Worm (Caenorhabditis elegans): Measurements from ENCODE around the gene unc-27.

unc-27 gene

DNA sequence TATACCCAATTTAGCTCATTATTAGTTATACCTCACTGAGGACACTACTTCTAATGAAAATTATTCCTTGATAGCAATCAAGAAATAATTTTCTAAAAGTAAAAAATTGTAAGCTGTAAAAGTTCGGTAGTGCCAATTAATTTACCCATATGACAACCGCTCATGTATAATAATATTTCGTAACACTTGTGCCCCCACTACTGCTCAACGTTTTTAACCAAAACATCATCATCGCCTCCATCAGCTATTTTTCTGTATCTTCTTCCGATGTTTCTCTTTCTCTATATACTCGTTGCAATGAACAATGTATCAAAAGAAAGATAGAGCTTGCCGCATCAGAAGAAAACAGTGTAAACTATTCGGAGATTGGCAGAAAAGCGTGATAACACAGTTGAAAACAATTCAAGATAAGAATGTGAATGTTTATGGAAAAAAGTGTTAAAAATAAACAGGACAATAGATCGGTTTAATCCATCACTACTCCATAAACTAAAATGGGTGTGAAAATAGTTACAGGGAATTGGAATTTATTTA is 1.5 kb upstream of the unc-27 start:
- TF ChIP-seq unc-120 (tag; optimal IDR thresholded peaks at IDR 0.05; ENCODE audit: poor library complexity, severe bottlenecking) = peak; percentile 27
- no peak for TF ChIP-seq mls-2 (tag; optimal IDR thresholded peaks at IDR 0.05)
- no peak for TF ChIP-seq nhr-2 (tag; optimal IDR thresholded peaks at IDR 0.05)
- no peak for TF ChIP-seq ceh-39 (tag; optimal IDR thresholded peaks at IDR 0.05)
- no peak for TF ChIP-seq bed-3 (GFP tag; optimal IDR thresholded peaks at IDR 0.05)
- no peak for TF ChIP-seq unc-39 (tag; optimal IDR thresholded peaks at IDR 0.05)
- no peak for TF ChIP-seq unc-62 (GFP tag; optimal IDR thresholded peaks at IDR 0.05)
- peak; percentile 35 for TF ChIP-seq hlh-1 (tag; optimal IDR thresholded peaks at IDR 0.05)

DNA sequence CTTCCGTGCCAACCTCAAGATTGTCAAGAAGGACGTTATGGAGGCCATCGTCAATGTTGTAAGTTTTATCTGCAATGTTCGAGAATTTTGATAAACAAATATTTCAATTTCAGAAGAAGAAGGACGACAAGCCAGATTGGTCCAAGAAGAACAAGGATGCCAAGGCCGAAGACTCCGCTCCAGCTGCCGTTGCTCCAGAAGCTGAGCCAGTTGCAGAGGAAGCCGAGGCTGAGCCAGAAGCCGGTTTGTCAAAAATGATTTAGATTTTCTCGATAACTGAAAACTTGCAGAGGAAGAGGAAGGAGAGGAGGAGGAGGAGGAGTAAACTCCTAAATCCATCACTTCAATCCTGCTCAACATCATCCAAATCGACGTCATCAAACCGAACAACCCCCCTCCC is 837 bp downstream of the unc-27 start:
- TF ChIP-seq mab-5 (tag; optimal IDR thresholded peaks at IDR 0.05) (no peak), drap-1 (GFP tag; optimal IDR thresholded peaks at IDR 0.05) (no peak), pha-4 (tag; optimal IDR thresholded peaks at IDR 0.05) (no peak), mep-1 (tag; optimal IDR thresholded peaks at IDR 0.05) (no peak), elt-1 (tag; optimal IDR thresholded peaks at IDR 0.05; ENCODE audit: borderline replicate concordance, insufficient read depth) (no peak), unc-62 (GFP tag; optimal IDR thresholded peaks at IDR 0.05) (no peak), ztf-11 (tag; optimal IDR thresholded peaks at IDR 0.05) (no peak), unc-39 (tag; optimal IDR thresholded peaks at IDR 0.05) (no peak), lsy-2 (tag; optimal IDR thresholded peaks at IDR 0.05) (no peak), hlh-1 (tag; optimal IDR thresholded peaks at IDR 0.05) (no peak), snpc-4 (tag; optimal IDR thresholded peaks at IDR 0.05) (no peak)

DNA sequence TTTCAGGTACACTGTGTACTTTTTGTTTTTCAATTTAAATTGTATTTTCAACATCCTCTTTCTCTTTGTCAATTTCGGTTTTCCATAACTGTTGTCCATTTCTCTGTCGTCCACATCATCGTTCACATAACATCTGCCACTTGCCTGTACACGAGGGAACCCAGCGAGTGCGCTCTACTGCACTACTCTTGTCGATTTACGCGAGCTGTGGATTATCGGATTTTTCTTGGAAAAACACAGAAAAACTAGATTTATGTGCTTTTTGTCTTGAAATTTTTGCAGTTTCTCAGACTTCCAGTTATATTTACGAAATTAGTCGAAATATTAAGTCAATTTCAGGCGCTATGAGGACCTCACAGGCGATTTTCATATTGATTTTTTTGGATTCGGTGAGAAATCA is 2.6 kb downstream of the unc-27 start, which contains the start of gene chup-1:
chup-1 (plus strand) TSS at position 340 of the 400 bp plus-strand sequence.
- peak; percentile 20 for TF ChIP-seq lin-13 (tag; optimal IDR thresholded peaks at IDR 0.05)
- TF ChIP-seq hlh-1 (tag; optimal IDR thresholded peaks at IDR 0.05) = peak; percentile 38
- no peak for TF ChIP-seq unc-39 (tag; optimal IDR thresholded peaks at IDR 0.05)
- TF ChIP-seq sptf-1 (tag; optimal IDR thresholded peaks at IDR 0.05) = no peak
- peak; percentile 56 for TF ChIP-seq lin-32 (GFP tag; optimal IDR thresholded peaks at IDR 0.05)
- peak; percentile 68 for TF ChIP-seq mep-1 (tag; optimal IDR thresholded peaks at IDR 0.05)
- peak; percentile 58 for TF ChIP-seq ceh-39 (tag; optimal IDR thresholded peaks at IDR 0.05)

DNA sequence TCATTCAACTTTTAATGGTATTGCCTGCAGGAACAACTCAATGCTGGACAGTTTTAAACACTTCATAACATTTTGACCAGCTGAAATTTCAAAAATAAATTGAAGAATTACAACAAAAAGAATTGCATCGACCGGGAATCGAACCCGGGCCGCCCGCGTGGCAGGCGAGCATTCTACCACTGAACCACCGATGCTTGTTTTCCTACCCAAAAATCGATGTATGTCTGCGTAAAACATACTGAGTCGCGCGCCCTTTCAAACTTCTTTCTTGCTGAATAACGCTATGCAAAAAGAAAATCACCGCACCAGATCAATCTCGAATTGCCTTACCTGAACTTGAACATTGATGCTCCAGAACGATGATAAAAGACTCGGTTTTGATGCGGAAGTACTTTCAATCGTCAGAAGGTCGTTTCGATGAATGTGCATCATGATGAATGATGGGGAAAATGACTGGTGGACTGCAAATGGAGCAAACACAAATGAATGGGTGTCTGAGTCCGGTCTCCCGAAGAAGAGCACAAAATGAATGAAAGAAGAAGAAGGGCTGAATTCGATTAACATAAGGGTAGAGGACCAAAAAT is 7.5 kb downstream of the unc-27 start, which contains the start of gene R04E5.7:
R04E5.7 (minus strand) TSS at position 564 of the 584 bp plus-strand sequence.
- TF ChIP-seq ceh-83 (GFP tag; optimal IDR thresholded peaks at IDR 0.05) (peak; percentile 50), zip-8 (tag; optimal IDR thresholded peaks at IDR 0.05) (no peak), cnd-1 (tag; optimal IDR thresholded peaks at IDR 0.05) (peak; percentile 17), ces-1 (GFP tag; optimal IDR thresholded peaks at IDR 0.05) (peak; percentile 32), sem-2 (GFP tag; optimal IDR thresholded peaks at IDR 0.05) (peak; percentile 19), unc-39 (tag; optimal IDR thresholded peaks at IDR 0.05) (no peak)

DNA sequence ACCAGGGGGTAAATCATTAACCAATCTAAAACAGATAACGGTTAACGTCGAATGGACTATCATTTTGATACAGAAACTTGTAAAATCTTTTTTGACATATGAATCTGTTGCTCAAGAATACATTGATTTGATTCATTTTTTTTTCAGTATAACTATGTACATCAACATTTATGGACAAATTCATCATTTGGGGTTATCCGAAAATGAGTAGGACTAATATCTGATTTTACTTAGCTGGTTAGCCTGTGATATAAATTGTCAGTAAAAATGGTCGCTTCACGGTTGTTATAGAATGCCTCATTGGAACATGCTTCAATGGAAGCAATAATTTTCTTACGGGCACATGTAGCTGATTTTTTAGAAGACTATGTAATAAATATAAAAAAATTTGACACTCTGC is 8.4 kb downstream of the unc-27 start:
- no peak for TF ChIP-seq nhr-28 (tag; optimal IDR thresholded peaks at IDR 0.05)
- no peak for TF ChIP-seq hlh-1 (tag; optimal IDR thresholded peaks at IDR 0.05)
- no peak for TF ChIP-seq sptf-1 (tag; optimal IDR thresholded peaks at IDR 0.05)
- no peak for TF ChIP-seq sem-2 (GFP tag; optimal IDR thresholded peaks at IDR 0.05)
- TF ChIP-seq nhr-237 (tag; optimal IDR thresholded peaks at IDR 0.05) = no peak
- no peak for TF ChIP-seq blmp-1 (tag; optimal IDR thresholded peaks at IDR 0.05)
- TF ChIP-seq ceh-83 (GFP tag; optimal IDR thresholded peaks at IDR 0.05) = no peak
- TF ChIP-seq flh-1 (GFP tag; optimal IDR thresholded peaks at IDR 0.05) = no peak
- TF ChIP-seq nhr-76 (tag; optimal IDR thresholded peaks at IDR 0.05) = no peak
- TF ChIP-seq mls-2 (tag; optimal IDR thresholded peaks at IDR 0.05) = no peak
- no peak for TF ChIP-seq mab-5 (tag; optimal IDR thresholded peaks at IDR 0.05)
- no peak for TF ChIP-seq drap-1 (GFP tag; optimal IDR thresholded peaks at IDR 0.05)
- no peak for TF ChIP-seq elt-3 (tag; optimal IDR thresholded peaks at IDR 0.05)
- no peak for TF ChIP-seq ham-2 (GFP tag; optimal IDR thresholded peaks at IDR 0.05)
- TF ChIP-seq elt-1 (tag; optimal IDR thresholded peaks at IDR 0.05; ENCODE audit: borderline replicate concordance, insufficient read depth) = no peak
- TF ChIP-seq unc-39 (tag; optimal IDR thresholded peaks at IDR 0.05) = no peak
- TF ChIP-seq lin-32 (GFP tag; optimal IDR thresholded peaks at IDR 0.05) = no peak
- no peak for TF ChIP-seq lin-13 (tag; optimal IDR thresholded peaks at IDR 0.05)
- TF ChIP-seq pha-4 (tag; optimal IDR thresholded peaks at IDR 0.05) = no peak
